Worm (Caenorhabditis elegans): ENCODE measurements around the gene flp-10.
A peak's percentile ranks its signal among the peaks of the same experiment; 100 is the strongest.

The flp-10 gene

DNA sequence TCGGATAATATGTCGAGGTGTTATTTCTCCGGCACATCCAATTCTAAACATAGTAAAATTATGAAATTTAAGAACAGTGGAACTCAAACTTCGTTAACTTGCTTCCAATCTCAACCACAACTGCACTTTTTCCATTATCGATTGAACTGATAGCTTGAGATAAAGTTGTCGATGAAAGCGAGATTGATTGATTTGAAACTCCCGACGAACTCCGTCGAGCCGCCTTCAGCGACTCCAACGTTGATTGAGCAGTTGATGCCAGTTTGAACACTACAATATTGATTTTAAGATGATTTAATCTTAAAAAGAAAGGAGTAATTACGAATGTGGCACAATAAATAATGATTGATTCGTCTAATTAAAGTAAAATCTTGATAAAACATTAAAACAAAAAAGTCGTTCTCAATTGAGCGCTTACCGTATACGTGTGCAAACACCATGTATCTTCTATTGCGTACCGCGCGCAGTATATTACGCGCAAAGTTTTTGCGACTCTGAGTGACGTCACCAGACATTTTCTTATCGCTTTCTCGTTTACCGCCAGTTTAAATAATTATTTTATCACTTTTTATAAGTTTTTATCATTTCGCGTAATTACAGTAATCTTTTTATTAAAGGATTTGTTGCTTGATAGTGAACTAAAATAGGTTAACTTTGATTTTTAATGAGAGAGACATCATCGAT is 33.7 kb downstream of the flp-10 start, which contains the start of gene arp-11:
TSS of gene arp-11 (minus strand) at position 51 of the 684 bp plus-strand sequence.
- TF ChIP-seq F10B5.3 (tag; optimal IDR thresholded peaks at IDR 0.05) (no peak), nhr-48 (tag; optimal IDR thresholded peaks at IDR 0.05) (peak; percentile 25), ZK337.2 (GFP tag; IDR thresholded peaks at IDR 0.05) (no peak), ces-1 (GFP tag; optimal IDR thresholded peaks at IDR 0.05) (no peak), lsy-2 (tag; optimal IDR thresholded peaks at IDR 0.05) (peak; percentile 75 to 98), T20F7.1 (GFP tag; optimal IDR thresholded peaks at IDR 0.05) (peak; percentile 67), fkh-10 (GFP tag; optimal IDR thresholded peaks at IDR 0.05) (peak; percentile 8), T26A8.4 (GFP tag; IDR thresholded peaks at IDR 0.05) (no peak), hlh-11 (tag; optimal IDR thresholded peaks at IDR 0.05) (peak; percentile 74), ceh-20 (GFP tag; IDR thresholded peaks at IDR 0.05) (0 out of 2 replicates have a peak, but pooled peaks have one; percentile 29), hif-1 (tag; optimal IDR thresholded peaks at IDR 0.05) (peak in 1 of 2 experiments; percentile 27), zfp-3 (GFP tag; conservative IDR thresholded peaks at IDR 0.05) (0 out of 2 replicates have a peak, but pooled peaks have one; percentile 43), php-3 (GFP tag; IDR thresholded peaks at IDR 0.05) (0 out of 2 replicates have a peak, but pooled peaks have one; percentile 53), zag-1 (tag; optimal IDR thresholded peaks at IDR 0.05) (no peak), tra-1 (GFP tag; IDR thresholded peaks at IDR 0.05) (0 out of 2 replicates have a peak, but pooled peaks have one; percentile 25), unc-39 (tag; optimal IDR thresholded peaks at IDR 0.05) (no peak), lir-3 (tag; optimal IDR thresholded peaks at IDR 0.05) (no peak), tag-97 (GFP tag; IDR thresholded peaks at IDR 0.05) (no peak), nhr-76 (tag; optimal IDR thresholded peaks at IDR 0.05) (no peak), nhr-77 (tag; optimal IDR thresholded peaks at IDR 0.05) (peak; percentile 67), pha-4 (GFP tag; IDR thresholded peaks at IDR 0.05) (peak; percentile 46), pha-4 (tag; optimal IDR thresholded peaks at IDR 0.05) (peak; percentile 78), hmg-1.1 (GFP tag; IDR thresholded peaks at IDR 0.05) (peak; percentile 61), egl-43 (GFP tag; IDR thresholded peaks at IDR 0.05) (no peak), nhr-111 (GFP tag; optimal IDR thresholded peaks at IDR 0.05) (no peak), mxl-2 (GFP tag; conservative IDR thresholded peaks at IDR 0.05) (no peak), ceh-82 (tag; optimal IDR thresholded peaks at IDR 0.05) (no peak), mep-1 (tag; optimal IDR thresholded peaks at IDR 0.05) (peak; percentile 83), F49E8.2 (tag; optimal IDR thresholded peaks at IDR 0.05; ENCODE audit: borderline replicate concordance) (no peak), lin-29 (GFP tag; IDR thresholded peaks at IDR 0.05) (no peak), saeg-2 (GFP tag; IDR thresholded peaks at IDR 0.05) (no peak), daf-16 (GFP tag; optimal IDR thresholded peaks at IDR 0.05) (peak in 1 of 2 experiments; percentile 5), daf-16 (tag; optimal IDR thresholded peaks at IDR 0.05) (peak; percentile 77), fos-1 (tag; optimal IDR thresholded peaks at IDR 0.05) (no peak), dpl-1 (GFP tag; optimal IDR thresholded peaks at IDR 0.05) (peak; percentile 77), ceh-62 (tag; optimal IDR thresholded peaks at IDR 0.05) (no peak), lin-38 (GFP tag; IDR thresholded peaks at IDR 0.05) (peak; percentile 60), dmd-6 (GFP tag; IDR thresholded peaks at IDR 0.05) (peak; percentile 73), hlh-30 (tag; optimal IDR thresholded peaks at IDR 0.05; ENCODE audit: insufficient read depth) (peak; percentile 79), zfp-2 (tag; optimal IDR thresholded peaks at IDR 0.05) (no peak), aly-2 (tag; optimal IDR thresholded peaks at IDR 0.05) (no peak), arid-1 (GFP tag; conservative IDR thresholded peaks at IDR 0.05) (peak; percentile 69; the same call in 1 of the 2 replicates), zip-2 (tag; optimal IDR thresholded peaks at IDR 0.05) (no peak), snpc-4 (tag; optimal IDR thresholded peaks at IDR 0.05) (no peak), ztf-11 (tag; optimal IDR thresholded peaks at IDR 0.05) (no peak), dve-1 (tag; optimal IDR thresholded peaks at IDR 0.05; ENCODE audit: insufficient read depth) (peak; percentile 96), F44E2.7 (GFP tag; IDR thresholded peaks at IDR 0.05) (no peak), dmd-8 (GFP tag; IDR thresholded peaks at IDR 0.05) (no peak), spr-1 (tag; optimal IDR thresholded peaks at IDR 0.05) (no peak), madf-5 (GFP tag; IDR thresholded peaks at IDR 0.05) (no peak), sdz-12 (GFP tag; optimal IDR thresholded peaks at IDR 0.05) (no peak)
